Fruit fly (Drosophila melanogaster) whole organism, wandering third instar larva: Measurements from ENCODE around the gene dac.

ENCODE experiments used
- GATAd ChIP-seq: sonication (Bioruptor generic); optimal IDR thresholded peaks from 2 replicates; lab custom pipeline; 2016; ENCODE audit warnings: missing biosample characterization, missing genetic modification characterization
- Hnf4 ChIP-seq: fragments of 200-800 bp; sonication (Bioruptor generic); optimal IDR thresholded peaks from 2 replicates; lab custom pipeline; 2016; ENCODE audit warnings: missing biosample characterization, mild to moderate bottlenecking, missing genetic modification characterization
- fru ChIP-seq: fragments of 200-800 bp; sonication (Bioruptor generic); optimal IDR thresholded peaks from 3 replicates; lab custom pipeline; 2016; ENCODE audit warnings: missing biosample characterization, mild to moderate bottlenecking, missing genetic modification characterization
- h ChIP-seq: fragments of 200-800 bp; sonication (Bioruptor generic); optimal IDR thresholded peaks from 3 replicates; lab custom pipeline; 2016; ENCODE audit warnings: missing biosample characterization, mild to moderate bottlenecking, missing genetic modification characterization
- psq ChIP-seq: fragments of 200-800 bp; sonication (Bioruptor generic); optimal IDR thresholded peaks from 3 replicates; lab custom pipeline; 2017; ENCODE audit warnings: missing biosample characterization, mild to moderate bottlenecking, missing genetic modification characterization, moderate library complexity
- woc ChIP-seq: sonication (Bioruptor generic); optimal IDR thresholded peaks from 2 replicates; lab custom pipeline; 2016; ENCODE audit warnings: missing biosample characterization, mild to moderate bottlenecking, missing genetic modification characterization

dm6 chr2L:16502898-16503551 lies 17.2 kb upstream of the dac start:
- TF ChIP-seq psq (GFP tag; lab: Kevin White, UChicago): peak; percentile 50
- TF ChIP-seq fru: peak; percentile 39
- TF ChIP-seq GATAd (GFP tag; lab: Kevin White, UChicago): no peak
- TF ChIP-seq h (GFP tag; lab: Kevin White, UChicago): peak; percentile 18
- no peak for TF ChIP-seq Hnf4
- TF ChIP-seq woc: no peak
